Worm (Caenorhabditis elegans) whole organism, young adult: ENCODE data around the gene srx-74.
A peak's percentile ranks its signal among the peaks of the same experiment; 100 is the strongest.

ENCODE experiments used
- B0019.2 ChIP-seq: fragments of 200-800 bp; sonication (Bioruptor generic); conservative IDR thresholded peaks from 2 replicates; pipeline ENCODE4 v1.3.6; 2022; ENCODE audit warnings: missing genetic modification reagents, missing genetic modification characterization, missing compliant biosample characterization
- B0035.1 ChIP-seq: sonication (generic microtip); optimal IDR thresholded peaks from 2 replicates; lab custom pipeline; 2016; ENCODE audit warnings: missing genetic modification characterization, mild to moderate bottlenecking, missing compliant biosample characterization, missing genotype, missing genetic modification reagents
- C17E4.6 ChIP-seq: fragments of 200-800 bp; sonication (Bioruptor generic); IDR thresholded peaks from 2 replicates; pipeline ENCODE4 v1.3.6; 2022; ENCODE audit warnings: missing genetic modification reagents, missing genetic modification characterization, missing compliant biosample characterization
- D2030.7 ChIP-seq: fragments of 200-800 bp; sonication (Bioruptor generic); IDR thresholded peaks from 2 replicates; pipeline ENCODE4 v1.3.6; 2022; ENCODE audit warnings: missing genetic modification reagents, missing genetic modification characterization, missing compliant biosample characterization
- F22D6.2 ChIP-seq: sonication (generic microtip); optimal IDR thresholded peaks from 2 replicates; lab custom pipeline; 2016; ENCODE audit warnings: mild to moderate bottlenecking, missing genetic modification characterization, missing compliant biosample characterization
- F33H1.4 ChIP-seq: fragments of 200-800 bp; sonication (Bioruptor generic); IDR thresholded peaks from 2 replicates; pipeline ENCODE4 v1.3.6; 2022; ENCODE audit warnings: missing genetic modification reagents, missing genetic modification characterization, missing compliant biosample characterization
- F55B11.4 ChIP-seq: sonication (generic microtip); optimal IDR thresholded peaks from 2 replicates; lab custom pipeline; 2016; ENCODE audit warnings: missing compliant biosample characterization, missing genetic modification characterization, borderline replicate concordance; ENCODE audit not compliant: insufficient read depth
- K12H6.12 ChIP-seq: fragments of 200-800 bp; sonication (Bioruptor generic); optimal IDR thresholded peaks from 2 replicates; lab custom pipeline; 2018; ENCODE audit warnings: mild to moderate bottlenecking, missing genetic modification characterization, missing compliant biosample characterization
- Y53G8AR.9 ChIP-seq: fragments of 200-800 bp; sonication (Bioruptor generic); conservative IDR thresholded peaks from 2 replicates; pipeline ENCODE4 v1.3.6; 2022; ENCODE audit warnings: missing genetic modification reagents, missing genetic modification characterization, missing compliant biosample characterization
- akir-1 ChIP-seq: fragments of 200-800 bp; sonication (Bioruptor generic); optimal IDR thresholded peaks from 2 replicates; lab custom pipeline; 2018; ENCODE audit warnings: mild to moderate bottlenecking, missing genetic modification characterization, moderate library complexity, missing compliant biosample characterization
- aptf-3 ChIP-seq: fragments of 200-800 bp; sonication (Bioruptor generic); IDR thresholded peaks from 2 replicates; pipeline ENCODE4 v1.3.6; 2022; ENCODE audit warnings: missing genetic modification characterization, missing compliant biosample characterization
- attf-5 ChIP-seq: fragments of 200-800 bp; sonication (Bioruptor generic); optimal IDR thresholded peaks from 2 replicates; lab custom pipeline; 2018; ENCODE audit warnings: mild to moderate bottlenecking, missing genetic modification characterization, missing compliant biosample characterization
- attf-6 ChIP-seq: fragments of 200-800 bp; sonication (Bioruptor generic); IDR thresholded peaks from 2 replicates; pipeline ENCODE4 v1.3.6; 2022; ENCODE audit warnings: missing genetic modification reagents, missing genetic modification characterization, missing compliant biosample characterization
- ceh-40 ChIP-seq: fragments of 200-800 bp; sonication (Bioruptor generic); IDR thresholded peaks from 2 replicates; pipeline ENCODE4 v1.3.6; 2022; ENCODE audit warnings: missing genetic modification characterization, missing compliant biosample characterization
- ceh-58 ChIP-seq: fragments of 200-800 bp; sonication (Bioruptor generic); IDR thresholded peaks from 2 replicates; pipeline ENCODE4 v1.3.6; 2022; ENCODE audit warnings: missing genetic modification characterization, missing compliant biosample characterization
- die-1 ChIP-seq: sonication (generic microtip); optimal IDR thresholded peaks from 2 replicates; lab custom pipeline; 2016; ENCODE audit warnings: missing genotype, mild to moderate bottlenecking, missing genetic modification characterization, missing compliant biosample characterization
- dpff-1 ChIP-seq: sonication (generic microtip); optimal IDR thresholded peaks from 2 replicates; lab custom pipeline; 2017; ENCODE audit warnings: mild to moderate bottlenecking, missing genetic modification characterization, missing compliant biosample characterization
- efl-1 ChIP-seq: fragments of 150-350 bp; optimal IDR thresholded peaks from 2 replicates; lab custom pipeline; 2014; ENCODE audit warnings: missing biosample characterization, missing genetic modification reagents, missing genetic modification characterization
- egl-18 ChIP-seq: fragments of 200-800 bp; sonication (Bioruptor generic); IDR thresholded peaks from 2 replicates; pipeline ENCODE4 v1.3.6; 2022; ENCODE audit warnings: missing genetic modification reagents, missing genetic modification characterization, missing compliant biosample characterization
- him-1 ChIP-seq: sonication (generic microtip); optimal IDR thresholded peaks from 2 replicates; lab custom pipeline; 2016; ENCODE audit warnings: missing genotype, missing genetic modification reagents, missing genetic modification characterization, missing compliant biosample characterization
- let-526 ChIP-seq: fragments of 200-800 bp; sonication (Bioruptor generic); IDR thresholded peaks from 2 replicates; pipeline ENCODE4 v1.3.6; 2022; ENCODE audit warnings: missing genetic modification reagents, missing genetic modification characterization, missing compliant biosample characterization
- lin-40 ChIP-seq: sonication (generic microtip); optimal IDR thresholded peaks from 2 replicates; lab custom pipeline; 2016; ENCODE audit warnings: missing genetic modification characterization, mild to moderate bottlenecking, missing compliant biosample characterization, missing genotype, missing genetic modification reagents
- lin-54 ChIP-seq: fragments of 200-800 bp; sonication (Bioruptor generic); optimal IDR thresholded peaks from 2 replicates; lab custom pipeline; 2018; ENCODE audit warnings: mild to moderate bottlenecking, missing genetic modification characterization, missing compliant biosample characterization
- madf-3 ChIP-seq: fragments of 200-800 bp; sonication (Bioruptor generic); IDR thresholded peaks from 2 replicates; pipeline ENCODE4 v1.3.6; 2022; ENCODE audit warnings: missing genetic modification reagents, missing genetic modification characterization, missing compliant biosample characterization
- madf-6 ChIP-seq: fragments of 200-800 bp; sonication (Bioruptor generic); IDR thresholded peaks from 2 replicates; pipeline ENCODE4 v1.3.6; 2022; ENCODE audit warnings: missing genetic modification reagents, missing genetic modification characterization, missing compliant biosample characterization
- pha-4 ChIP-seq: fragments of 150-350 bp; sonication (generic microtip); optimal IDR thresholded peaks from 2 replicates; lab custom pipeline; 2014; ENCODE audit warnings: missing biosample characterization, missing genetic modification reagents, missing genetic modification characterization
- sea-2 ChIP-seq: fragments of 200-800 bp; sonication (Bioruptor generic); IDR thresholded peaks from 2 replicates; pipeline ENCODE4 v1.3.6; 2022; ENCODE audit warnings: missing genetic modification characterization, missing compliant biosample characterization
- snpc-4 ChIP-seq, 5 experiments: fragments of 150-350 bp in 1 of 5; sonication (generic microtip) in 4 of 5; optimal IDR thresholded peaks; 2 replicates each; lab custom pipeline; 2014 to 2018; ENCODE audit warnings: missing genetic modification characterization in 5 of 5, missing biosample characterization in 3 of 5, antibody characterized with exemption in 2 of 5, mild to moderate bottlenecking in 2 of 5, missing compliant biosample characterization in 2 of 5, missing genotype in 2 of 5, moderate library complexity in 2 of 5, missing genetic modification reagents in 1 of 5
- tlf-1 ChIP-seq: fragments of 200-800 bp; sonication (Bioruptor generic); optimal IDR thresholded peaks from 2 replicates; lab custom pipeline; 2018; ENCODE audit warnings: mild to moderate bottlenecking, missing genetic modification characterization, missing compliant biosample characterization
- unc-130 ChIP-seq: sonication (generic microtip); optimal IDR thresholded peaks from 2 replicates; lab custom pipeline; 2016; ENCODE audit warnings: missing genetic modification reagents, missing genetic modification characterization, missing compliant biosample characterization
- xnd-1 ChIP-seq: sonication (generic microtip); optimal IDR thresholded peaks from 2 replicates; lab custom pipeline; 2016; ENCODE audit warnings: missing genotype, missing genetic modification reagents, missing genetic modification characterization, missing compliant biosample characterization
- zim-3 ChIP-seq: sonication (generic microtip); optimal IDR thresholded peaks from 2 replicates; lab custom pipeline; 2017; ENCODE audit warnings: mild to moderate bottlenecking, missing genetic modification characterization, moderate library complexity, missing compliant biosample characterization
- ztf-28 ChIP-seq: fragments of 200-800 bp; sonication (Bioruptor generic); IDR thresholded peaks from 2 replicates; pipeline ENCODE4 v1.3.6; 2022; ENCODE audit warnings: missing genetic modification reagents, missing genetic modification characterization, missing compliant biosample characterization
- ztf-6 ChIP-seq: fragments of 200-800 bp; sonication (Bioruptor generic); IDR thresholded peaks from 2 replicates; pipeline ENCODE4 v1.3.6; 2022; ENCODE audit warnings: missing genetic modification reagents, missing genetic modification characterization, missing compliant biosample characterization

Gene srx-74

DNA sequence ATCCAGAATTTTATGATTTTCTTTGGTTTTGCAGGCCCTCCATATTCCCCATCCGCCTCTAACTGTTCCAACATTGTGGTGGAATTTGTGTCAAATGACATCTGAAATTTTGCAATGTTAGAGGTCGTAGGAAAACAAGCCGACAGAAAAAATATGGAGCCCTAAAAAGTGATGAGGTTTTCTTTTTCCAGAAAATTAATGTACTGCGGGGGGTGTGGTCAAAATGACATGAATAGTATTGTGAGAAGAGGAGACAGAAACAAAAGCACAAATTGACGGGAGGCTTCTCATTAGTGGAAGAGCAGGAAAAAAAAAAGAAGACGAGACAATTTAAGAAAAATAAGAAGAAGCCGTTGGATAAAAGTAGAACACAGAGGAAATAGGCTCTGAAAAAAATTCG, 37.9 kb upstream of the srx-74 start, which contains the start of gene ZC266.1:
Gene ZC266.1 (minus strand): TSS at position 101 of the 400 bp plus-strand sequence.
- TF ChIP-seq F33H1.4 (GFP tag; lab: Robert Waterston, UW): no peak
- TF ChIP-seq ztf-28 (GFP tag; lab: Robert Waterston, UW): no peak
- TF ChIP-seq egl-18 (GFP tag; lab: Robert Waterston, UW): no peak
- no peak for TF ChIP-seq F22D6.2 (tag; lab: Kevin White, UChicago)
- TF ChIP-seq xnd-1 (tag; lab: Kevin White, UChicago): no peak
- TF ChIP-seq akir-1 (GFP tag; lab: Kevin White, UChicago): no peak
- no peak for TF ChIP-seq lin-40
- no peak for TF ChIP-seq zim-3 (tag; lab: Kevin White, UChicago)
- no peak for TF ChIP-seq F55B11.4
- no peak for TF ChIP-seq B0035.1
- no peak for TF ChIP-seq die-1 (tag; lab: Kevin White, UChicago)

ce11 chrV:4698675-4699074, 36.4 kb upstream of the srx-74 start:
- TF ChIP-seq C17E4.6 (GFP tag; lab: Robert Waterston, UW): no peak
- no peak for TF ChIP-seq sea-2 (GFP tag; lab: Robert Waterston, UW)
- no peak for TF ChIP-seq let-526 (GFP tag; lab: Robert Waterston, UW)
- TF ChIP-seq B0019.2 (GFP tag; lab: Robert Waterston, UW): no peak
- TF ChIP-seq Y53G8AR.9 (GFP tag; lab: Robert Waterston, UW): no peak
- no peak for TF ChIP-seq him-1 (tag; lab: Kevin White, UChicago)

DNA sequence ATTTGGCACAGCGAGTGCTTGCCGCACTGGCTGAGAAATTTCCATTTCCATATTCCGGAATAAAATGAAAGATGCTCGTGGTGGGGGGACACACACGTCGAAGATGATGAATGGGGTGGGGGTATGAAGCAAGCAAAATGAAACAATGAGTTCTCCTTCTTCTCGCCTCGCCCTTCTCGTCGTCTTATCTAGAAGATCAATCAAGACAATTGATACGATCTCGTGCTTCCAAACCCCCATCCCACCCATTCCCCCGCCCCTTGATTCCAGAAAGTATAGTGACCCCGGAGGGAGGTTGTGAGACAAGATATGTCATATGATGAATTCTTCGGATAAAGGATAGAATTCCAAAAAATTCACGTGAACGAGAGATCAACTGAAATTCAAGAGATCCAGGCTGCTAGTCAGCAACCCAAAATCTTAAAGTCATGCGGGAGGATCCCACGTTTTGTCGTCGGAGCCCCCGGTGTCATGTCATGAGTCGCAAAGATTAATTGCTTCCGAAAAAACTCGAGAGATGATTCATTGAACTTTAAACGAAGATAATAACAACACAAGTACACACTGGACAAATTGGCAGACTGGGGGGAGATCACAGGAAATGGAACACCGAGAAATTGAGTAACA, 32.3 kb upstream of the srx-74 start:
- peak; percentile 26 for TF ChIP-seq K12H6.12 (tag; lab: Kevin White, UChicago)
- TF ChIP-seq akir-1 (GFP tag; lab: Kevin White, UChicago): no peak
- peak; percentile 16 for TF ChIP-seq dpff-1 (tag; lab: Kevin White, UChicago)

ce11 chrV:4693282-4693588, 30.9 kb upstream of the srx-74 start:
- TF ChIP-seq ceh-40 (GFP tag; lab: Robert Waterston, UW) (no peak), efl-1 (no peak), snpc-4 (GFP tag; optimal IDR thresholded peaks at IDR 0.05; lab: Kevin White, UChicago) (no peak), snpc-4 (tag; optimal IDR thresholded peaks at IDR 0.05; lab: Kevin White, UChicago) (no peak), pha-4 (no peak), attf-5 (no peak), egl-18 (GFP tag; lab: Robert Waterston, UW) (no peak), lin-54 (GFP tag; lab: Kevin White, UChicago) (no peak), D2030.7 (no peak), madf-6 (no peak), xnd-1 (tag; lab: Kevin White, UChicago) (no peak), aptf-3 (GFP tag; lab: Robert Waterston, UW) (no peak), attf-6 (GFP tag; lab: Robert Waterston, UW) (no peak), madf-3 (GFP tag; lab: Robert Waterston, UW) (no peak), Y53G8AR.9 (GFP tag; lab: Robert Waterston, UW) (no peak), ztf-6 (GFP tag; lab: Robert Waterston, UW) (no peak), ceh-58 (GFP tag; lab: Robert Waterston, UW) (no peak), tlf-1 (GFP tag; lab: Kevin White, UChicago) (no peak), unc-130 (GFP tag; lab: Kevin White, UChicago) (no peak)
